Worm (Caenorhabditis elegans) whole organism, L1 larva: Measurements from ENCODE around the gene atg-16.1.

Source experiments
- aha-1 ChIP-seq: fragments of 150-350 bp; optimal IDR thresholded peaks from 2 replicates; lab custom pipeline; 2014; ENCODE audit warnings: missing biosample characterization, missing genetic modification characterization
- blmp-1 ChIP-seq: fragments of 150-350 bp; optimal IDR thresholded peaks from 2 replicates; lab custom pipeline; 2014; ENCODE audit warnings: missing biosample characterization, missing genetic modification characterization
- ceh-82 ChIP-seq, 3 experiments: fragments of 150-350 bp in 1 of 3; sonication (generic microtip) in 2 of 3; optimal IDR thresholded peaks; 2 replicates each; lab custom pipeline; 2014 to 2017; ENCODE audit warnings: missing biosample characterization in 3 of 3, missing genetic modification characterization in 3 of 3
- ceh-88 ChIP-seq: fragments of 200-800 bp; sonication (Bioruptor generic); IDR thresholded peaks from 2 replicates; pipeline ENCODE4 v1.3.6; 2022; ENCODE audit warnings: missing genetic modification characterization, missing compliant biosample characterization
- dpl-1 ChIP-seq, 3 experiments: fragments of 150-350 bp in 2 of 3; sonication (generic microtip) in 1 of 3; optimal IDR thresholded peaks; 2 replicates each; lab custom pipeline; 2014 to 2017; ENCODE audit warnings: missing biosample characterization in 3 of 3, missing genetic modification characterization in 3 of 3, missing genetic modification reagents in 3 of 3
- dsc-1 ChIP-seq: sonication (generic microtip); optimal IDR thresholded peaks from 2 replicates; lab custom pipeline; 2016; ENCODE audit warnings: mild to moderate bottlenecking, missing genetic modification characterization, missing compliant biosample characterization
- elt-2 ChIP-seq: sonication (generic microtip); optimal IDR thresholded peaks from 2 replicates; lab custom pipeline; 2016; ENCODE audit warnings: missing genetic modification characterization, mild to moderate bottlenecking, inconsistent platforms, missing compliant biosample characterization, missing genetic modification reagents
- ets-5 ChIP-seq: fragments of 200-800 bp; sonication (Bioruptor generic); IDR thresholded peaks from 2 replicates; pipeline ENCODE4 v1.3.6; 2022; ENCODE audit warnings: missing genetic modification characterization, missing compliant biosample characterization
- hpl-2 ChIP-seq: fragments of 150-350 bp; optimal IDR thresholded peaks from 2 replicates; lab custom pipeline; 2014; ENCODE audit warnings: missing biosample characterization, missing genetic modification reagents, missing genetic modification characterization
- jun-1 ChIP-seq: fragments of 150-350 bp; optimal IDR thresholded peaks from 2 replicates; lab custom pipeline; 2014; ENCODE audit warnings: missing biosample characterization, missing genetic modification reagents, missing genetic modification characterization
- lin-14 ChIP-seq: fragments of 200-800 bp; sonication (Bioruptor generic); optimal IDR thresholded peaks from 2 replicates; lab custom pipeline; 2018; ENCODE audit warnings: mild to moderate bottlenecking, missing genetic modification characterization, moderate library complexity, missing compliant biosample characterization
- lin-35 ChIP-seq, 2 experiments: fragments of 150-350 bp; optimal IDR thresholded peaks; 2 replicates each; lab custom pipeline; 2014; ENCODE audit warnings: missing biosample characterization in 2 of 2, missing genetic modification characterization in 2 of 2, missing genetic modification reagents in 2 of 2
- lir-3 ChIP-seq: sonication (generic microtip); optimal IDR thresholded peaks from 2 replicates; lab custom pipeline; 2016; ENCODE audit warnings: mild to moderate bottlenecking, missing genetic modification characterization, moderate library complexity, missing compliant biosample characterization; ENCODE audit not compliant: poor library complexity
- lsy-2 ChIP-seq, 2 experiments: fragments of 150-350 bp; optimal IDR thresholded peaks; 2 replicates each; lab custom pipeline; 2014; ENCODE audit warnings: missing biosample characterization in 2 of 2, missing genetic modification characterization in 2 of 2
- mdl-1 ChIP-seq, 2 experiments: fragments of 150-350 bp; optimal IDR thresholded peaks; 2 replicates each; lab custom pipeline; 2014 to 2017; ENCODE audit warnings: missing biosample characterization in 2 of 2, missing genetic modification characterization in 2 of 2, inconsistent platforms in 1 of 2
- nhr-11 ChIP-seq: fragments of 150-350 bp; optimal IDR thresholded peaks from 2 replicates; lab custom pipeline; 2014; ENCODE audit warnings: missing biosample characterization, missing genetic modification characterization
- nhr-12 ChIP-seq: sonication (generic microtip); optimal IDR thresholded peaks from 2 replicates; lab custom pipeline; 2017; ENCODE audit warnings: missing biosample characterization, missing genetic modification characterization
- nhr-20 ChIP-seq: sonication (generic microtip); optimal IDR thresholded peaks from 2 replicates; lab custom pipeline; 2016; ENCODE audit warnings: mild to moderate bottlenecking, missing genetic modification characterization, missing compliant biosample characterization
- nhr-237 ChIP-seq: fragments of 150-350 bp; optimal IDR thresholded peaks from 2 replicates; lab custom pipeline; 2014; ENCODE audit warnings: missing biosample characterization, missing genetic modification characterization
- nhr-71 ChIP-seq: sonication (generic microtip); optimal IDR thresholded peaks from 2 replicates; lab custom pipeline; 2016; ENCODE audit warnings: mild to moderate bottlenecking, missing genetic modification characterization, moderate library complexity, missing compliant biosample characterization
- nhr-76 ChIP-seq: sonication (generic microtip); optimal IDR thresholded peaks from 2 replicates; lab custom pipeline; 2017; ENCODE audit warnings: missing biosample characterization, missing genetic modification characterization
- nhr-85 ChIP-seq: sonication (generic microtip); peaks from one replicate; lab custom pipeline; 2016; ENCODE audit warnings: missing genetic modification characterization, inconsistent platforms, missing compliant biosample characterization
- pqm-1 ChIP-seq: sonication (generic microtip); optimal IDR thresholded peaks from 3 replicates; lab custom pipeline; 2017; ENCODE audit warnings: missing biosample characterization, missing genetic modification characterization
- rnt-1 ChIP-seq: sonication (generic microtip); optimal IDR thresholded peaks from 2 replicates; lab custom pipeline; 2016; ENCODE audit warnings: mild to moderate bottlenecking, missing genetic modification characterization, moderate library complexity, missing compliant biosample characterization
- skn-1 ChIP-seq: fragments of 150-350 bp; optimal IDR thresholded peaks from 2 replicates; lab custom pipeline; 2014; ENCODE audit warnings: missing biosample characterization, missing genetic modification characterization
- snu-23 ChIP-seq: sonication (generic microtip); optimal IDR thresholded peaks from 2 replicates; lab custom pipeline; 2016; ENCODE audit warnings: missing genetic modification characterization, missing compliant biosample characterization
- sox-4 ChIP-seq: sonication (generic microtip); optimal IDR thresholded peaks from 2 replicates; lab custom pipeline; 2016; ENCODE audit warnings: missing genetic modification characterization, missing compliant biosample characterization
- tbx-2 ChIP-seq: sonication (generic microtip); optimal IDR thresholded peaks from 2 replicates; lab custom pipeline; 2016; ENCODE audit warnings: missing genetic modification characterization, missing compliant biosample characterization
- tlp-1 ChIP-seq: fragments of 150-350 bp; optimal IDR thresholded peaks from 2 replicates; lab custom pipeline; 2014; ENCODE audit warnings: missing biosample characterization, missing genetic modification characterization
- unc-130 ChIP-seq: fragments of 150-350 bp; optimal IDR thresholded peaks from 2 replicates; lab custom pipeline; 2017; ENCODE audit warnings: missing biosample characterization, missing genetic modification characterization, inconsistent platforms
- unc-86 ChIP-seq: sonication (generic microtip); optimal IDR thresholded peaks from 2 replicates; lab custom pipeline; 2016; ENCODE audit warnings: missing genetic modification characterization, missing compliant biosample characterization
- xbp-1 ChIP-seq: sonication (generic microtip); optimal IDR thresholded peaks from 2 replicates; lab custom pipeline; 2016; ENCODE audit warnings: missing genetic modification characterization, missing compliant biosample characterization
- zip-4 ChIP-seq: fragments of 200-800 bp; sonication (Bioruptor generic); optimal IDR thresholded peaks from 2 replicates; lab custom pipeline; 2018; ENCODE audit warnings: mild to moderate bottlenecking, missing genetic modification characterization, moderate library complexity, missing compliant biosample characterization

The atg-16.1 gene

DNA sequence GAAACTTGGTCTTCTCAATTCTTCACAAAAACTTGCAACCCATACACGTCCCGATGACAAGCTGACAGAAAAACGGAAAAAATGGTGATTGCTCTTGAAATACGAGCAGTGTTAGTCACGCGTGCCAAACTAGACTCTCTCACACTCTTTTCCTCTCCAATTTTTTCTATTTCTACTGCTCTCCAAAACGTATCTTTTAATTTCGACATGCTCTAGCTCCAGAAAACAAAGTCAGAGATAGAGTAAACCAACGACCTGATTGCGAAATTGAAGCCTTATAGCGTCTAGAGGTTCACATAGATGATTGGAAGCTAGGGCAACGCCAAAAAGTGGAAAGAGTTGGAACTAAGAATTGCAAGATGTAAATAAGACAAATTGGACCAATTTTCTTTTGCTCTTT lies 28.1 kb upstream of the atg-16.1 start:
- TF ChIP-seq tbx-2 (tag; lab: Kevin White, UChicago), result peak; percentile 12
- TF ChIP-seq unc-86, result no peak
- peak; percentile 65 for TF ChIP-seq lin-14 (GFP tag; lab: Kevin White, UChicago)
- no peak for TF ChIP-seq nhr-12
- peak; percentile 72 for TF ChIP-seq nhr-20
- TF ChIP-seq ceh-82 (tag; optimal IDR thresholded peaks at IDR 0.05; lab: Kevin White, UChicago), result peak in 1 of 3 experiments; percentile 14
- TF ChIP-seq lir-3 (tag; lab: Kevin White, UChicago), result no peak
- TF ChIP-seq hpl-2 (GFP tag; lab: Kevin White, UChicago), result no peak
- peak in 1 of 2 experiments; percentile 50 for TF ChIP-seq lsy-2 (tag; optimal IDR thresholded peaks at IDR 0.05; lab: Kevin White, UChicago)
- peak; percentile 36 for TF ChIP-seq nhr-71 (tag; lab: Kevin White, UChicago)
- TF ChIP-seq skn-1, result peak; percentile 62
- peak in 1 of 2 experiments; percentile 36 for TF ChIP-seq mdl-1 (tag; optimal IDR thresholded peaks at IDR 0.05; lab: Kevin White, UChicago)
- no peak for TF ChIP-seq xbp-1 (tag; lab: Kevin White, UChicago)
- no peak for TF ChIP-seq rnt-1 (tag; lab: Kevin White, UChicago)
- peak in 1 of 2 experiments; percentile 9 for TF ChIP-seq lin-35 (GFP tag; optimal IDR thresholded peaks at IDR 0.05; lab: Kevin White, UChicago)

DNA sequence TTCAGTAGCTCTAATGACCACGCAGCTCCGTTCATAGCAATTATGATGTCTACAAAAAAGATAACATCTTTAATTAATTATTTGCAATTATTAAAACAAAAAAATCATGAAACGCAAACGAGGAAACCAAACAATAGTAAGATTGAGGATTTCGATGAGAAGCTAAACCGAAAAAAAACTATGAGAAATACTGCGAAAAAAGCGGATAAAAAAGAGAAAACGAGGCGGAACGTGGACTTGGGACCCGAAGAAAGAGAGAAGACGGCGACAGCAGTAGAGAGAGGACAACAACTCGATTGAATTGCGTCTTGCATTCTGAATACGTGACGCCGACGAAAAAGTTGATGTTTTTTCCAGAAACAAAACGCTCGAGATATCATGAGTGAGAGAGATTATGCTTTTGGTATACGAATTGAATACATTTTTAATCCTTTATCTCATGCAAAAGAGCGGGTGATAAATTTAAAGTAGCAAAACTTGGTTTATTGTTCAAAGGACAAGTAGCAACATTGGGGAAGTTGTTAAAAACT lies 26.6 kb upstream of the atg-16.1 start, which contains the start of gene ncr-1:
ncr-1 (minus strand) TSS at position 51 of the 530 bp plus-strand sequence.
- TF ChIP-seq tbx-2 (tag; lab: Kevin White, UChicago), result no peak
- peak; percentile 42 for TF ChIP-seq lin-14 (GFP tag; lab: Kevin White, UChicago)
- TF ChIP-seq elt-2, result no peak

DNA sequence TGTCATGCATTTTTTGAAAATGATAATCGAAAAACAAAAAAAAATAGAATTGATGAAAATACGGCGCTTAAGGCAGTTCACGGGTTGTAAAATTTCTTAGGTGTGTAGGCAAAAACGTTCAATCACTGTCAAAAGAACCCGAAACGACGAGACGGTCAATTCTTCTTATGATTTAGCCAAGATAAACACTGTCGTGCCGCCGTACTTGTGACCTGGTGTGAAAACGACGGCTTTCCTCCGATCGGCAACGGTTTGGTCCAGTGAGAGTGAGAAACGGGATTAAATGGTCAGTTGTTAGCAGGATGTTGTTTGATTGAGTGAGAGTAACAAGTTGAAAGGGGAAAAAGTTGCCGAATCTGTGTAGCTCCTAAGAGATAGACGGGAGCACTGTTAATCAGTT lies 21.8 kb upstream of the atg-16.1 start:
- TF ChIP-seq nhr-20 (peak; percentile 55), nhr-85 (tag; lab: Kevin White, UChicago) (peak; percentile 81), skn-1 (no peak), sox-4 (tag; lab: Kevin White, UChicago) (no peak), lin-14 (GFP tag; lab: Kevin White, UChicago) (peak; percentile 54), nhr-76 (tag; lab: Kevin White, UChicago) (no peak), nhr-237 (no peak), nhr-11 (no peak), blmp-1 (tag; lab: Kevin White, UChicago) (peak; percentile 96), tlp-1 (no peak), unc-86 (no peak), zip-4 (GFP tag; lab: Kevin White, UChicago) (no peak), nhr-71 (tag; lab: Kevin White, UChicago) (peak; percentile 8), aha-1 (no peak), tbx-2 (tag; lab: Kevin White, UChicago) (peak; percentile 9), snu-23 (GFP tag; lab: Kevin White, UChicago) (peak; percentile 8)

DNA sequence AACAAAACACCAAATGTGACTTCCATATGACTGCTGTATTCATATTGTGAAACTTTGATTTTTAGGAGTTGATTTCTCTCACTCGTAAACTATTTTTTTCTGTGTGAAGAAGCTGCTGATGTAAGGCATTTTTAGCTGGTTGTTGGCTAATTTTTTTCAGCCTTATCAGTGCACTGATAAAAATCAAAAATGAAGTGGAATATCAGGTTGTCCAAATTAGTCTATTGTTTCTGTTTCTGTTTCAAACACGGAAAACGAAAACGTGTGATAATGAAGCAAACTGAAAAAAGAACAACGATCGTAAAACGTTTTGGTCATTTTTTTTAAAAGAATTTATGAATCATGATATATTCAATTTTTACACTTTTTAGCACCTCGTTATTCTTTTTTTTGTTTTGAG lies 18.5 kb upstream of the atg-16.1 start:
- TF ChIP-seq dpl-1 (GFP tag; optimal IDR thresholded peaks at IDR 0.05; lab: Kevin White, UChicago) (no peak), lin-35 (GFP tag; optimal IDR thresholded peaks at IDR 0.05; lab: Kevin White, UChicago) (peak in 1 of 2 experiments; percentile 17), pqm-1 (peak; percentile 31), elt-2 (peak; percentile 85), ets-5 (no peak), jun-1 (tag; lab: Kevin White, UChicago) (no peak)

DNA sequence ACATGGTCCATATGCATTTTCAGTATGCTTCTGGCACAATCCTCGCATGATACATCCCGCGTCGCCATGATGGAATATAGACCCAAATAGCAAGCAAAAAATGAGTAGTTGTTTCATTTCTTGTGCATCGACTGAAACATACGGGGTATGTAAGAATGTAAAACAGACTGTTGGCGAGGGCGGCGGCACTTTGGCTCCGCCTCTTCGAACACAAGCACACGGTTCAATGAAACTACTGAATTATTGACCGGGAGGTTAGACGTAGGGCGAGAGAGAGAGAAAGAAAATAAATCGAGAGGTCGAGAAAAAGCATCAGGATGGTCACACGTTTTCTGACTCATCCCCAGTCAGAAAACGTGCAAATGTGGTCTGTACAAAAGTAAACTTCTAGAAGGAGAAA lies 17.7 kb upstream of the atg-16.1 start:
- TF ChIP-seq unc-130 (tag; lab: Kevin White, UChicago) (no peak), lin-35 (GFP tag; optimal IDR thresholded peaks at IDR 0.05; lab: Kevin White, UChicago) (peak in 1 of 2 experiments; percentile 8), zip-4 (GFP tag; lab: Kevin White, UChicago) (no peak), tbx-2 (tag; lab: Kevin White, UChicago) (no peak)

DNA sequence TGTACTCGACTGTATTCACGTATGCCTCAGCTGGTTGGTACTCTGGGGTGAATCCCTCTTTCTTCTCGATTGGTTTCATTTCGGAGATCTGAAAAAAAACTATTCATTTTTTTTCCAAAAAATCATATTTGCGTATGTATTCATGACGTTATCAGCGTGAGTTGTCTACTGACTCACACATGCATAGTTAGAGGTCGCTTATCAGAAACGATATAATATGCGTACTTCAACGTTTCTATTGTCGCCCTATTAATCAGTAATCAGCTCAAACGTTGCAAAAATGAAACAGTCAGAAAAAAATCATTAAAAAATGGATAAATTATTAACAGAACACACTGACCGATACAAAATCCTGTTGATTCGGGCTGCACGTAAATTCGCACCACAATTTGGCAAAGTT lies 16.2 kb upstream of the atg-16.1 start:
- peak; percentile 65 for TF ChIP-seq elt-2
- no peak for TF ChIP-seq dsc-1
- peak in 1 of 2 experiments; percentile 21 for TF ChIP-seq lin-35 (GFP tag; optimal IDR thresholded peaks at IDR 0.05; lab: Kevin White, UChicago)
- TF ChIP-seq ceh-88 (GFP tag; lab: Robert Waterston, UW), result no peak
- TF ChIP-seq blmp-1 (tag; lab: Kevin White, UChicago), result no peak
- no peak for TF ChIP-seq nhr-20
